Worm (Caenorhabditis elegans) whole organism, L4 larva: ENCODE results near the gene hpa-1.

ENCODE experiments used
- F10B5.3 ChIP-seq: sonication (generic microtip); optimal IDR thresholded peaks from 2 replicates; lab custom pipeline; 2016; ENCODE audit warnings: mild to moderate bottlenecking, missing genetic modification characterization, missing compliant biosample characterization
- F26F4.8 ChIP-seq: fragments of 200-800 bp; sonication (Bioruptor generic); conservative IDR thresholded peaks from 2 replicates; pipeline ENCODE4 v1.3.6; 2022; ENCODE audit warnings: missing genetic modification characterization, missing compliant biosample characterization
- F44E2.7 ChIP-seq: fragments of 200-800 bp; sonication (Bioruptor generic); IDR thresholded peaks from 2 replicates; pipeline ENCODE4 v2.1.2; 2022; ENCODE audit warnings: missing genetic modification characterization, missing compliant biosample characterization
- F49E8.2 ChIP-seq: sonication (generic microtip); optimal IDR thresholded peaks from 2 replicates; lab custom pipeline; 2016; ENCODE audit warnings: missing compliant biosample characterization, mild to moderate bottlenecking, missing genetic modification characterization, borderline replicate concordance
- Y105C5A.15 ChIP-seq: fragments of 200-800 bp; sonication (Bioruptor generic); IDR thresholded peaks from 2 replicates; pipeline ENCODE4 v1.3.6; 2022; ENCODE audit warnings: missing genetic modification characterization, missing compliant biosample characterization
- Y5F2A.4 ChIP-seq: fragments of 200-800 bp; sonication (Bioruptor generic); optimal IDR thresholded peaks from 2 replicates; lab custom pipeline; 2018; ENCODE audit warnings: mild to moderate bottlenecking, missing genetic modification characterization, missing compliant biosample characterization
- Y75B8A.6 ChIP-seq: fragments of 200-800 bp; sonication (Bioruptor generic); IDR thresholded peaks from 2 replicates; pipeline ENCODE4 v1.3.6; 2022; ENCODE audit warnings: missing genetic modification reagents, missing genetic modification characterization, missing compliant biosample characterization
- aha-1 ChIP-seq: fragments of 150-350 bp; peaks from one replicate; lab custom pipeline; 2014; ENCODE audit warnings: missing biosample characterization, missing genetic modification characterization
- ceh-32 ChIP-seq: sonication (generic microtip); optimal IDR thresholded peaks from 2 replicates; lab custom pipeline; 2016; ENCODE audit warnings: mild to moderate bottlenecking, missing genetic modification characterization, missing compliant biosample characterization; ENCODE audit not compliant: poor library complexity
- ceh-44 ChIP-seq: fragments of 200-800 bp; sonication (Bioruptor generic); IDR thresholded peaks from 2 replicates; pipeline ENCODE4 v1.3.6; 2022; ENCODE audit warnings: missing genetic modification reagents, missing genetic modification characterization, missing compliant biosample characterization
- ceh-62 ChIP-seq: sonication (generic microtip); optimal IDR thresholded peaks from 2 replicates; lab custom pipeline; 2017; ENCODE audit warnings: missing biosample characterization, missing genetic modification characterization
- ces-1 ChIP-seq: fragments of 150-350 bp; sonication (generic microtip); optimal IDR thresholded peaks from 4 replicates; lab custom pipeline; 2014; ENCODE audit warnings: missing biosample characterization, missing genetic modification reagents, missing genetic modification characterization
- ctbp-1 ChIP-seq: fragments of 200-800 bp; sonication (Bioruptor generic); IDR thresholded peaks from 2 replicates; pipeline ENCODE4 v1.3.6; 2022; ENCODE audit warnings: missing genetic modification reagents, missing genetic modification characterization, missing compliant biosample characterization
- daf-19 ChIP-seq: fragments of 200-800 bp; sonication (Bioruptor generic); conservative IDR thresholded peaks from 2 replicates; pipeline ENCODE4 v1.3.6; 2022; ENCODE audit warnings: missing genetic modification characterization, missing compliant biosample characterization
- daf-8 ChIP-seq: fragments of 200-800 bp; sonication (Bioruptor generic); IDR thresholded peaks from 2 replicates; pipeline ENCODE4 v1.3.6; 2022; ENCODE audit warnings: missing genetic modification characterization, missing compliant biosample characterization
- dmd-6 ChIP-seq: fragments of 200-800 bp; sonication (Bioruptor generic); IDR thresholded peaks from 2 replicates; pipeline ENCODE4 v1.3.6; 2022; ENCODE audit warnings: missing genetic modification reagents, missing genetic modification characterization, missing compliant biosample characterization
- dve-1 ChIP-seq: sonication (generic microtip); optimal IDR thresholded peaks from 2 replicates; lab custom pipeline; 2017; ENCODE audit warnings: antibody characterized with exemption, mild to moderate bottlenecking, missing genetic modification characterization, missing compliant biosample characterization; ENCODE audit not compliant: insufficient read depth
- egl-43 ChIP-seq: fragments of 200-800 bp; sonication (Bioruptor generic); IDR thresholded peaks from 2 replicates; pipeline ENCODE4 v1.3.6; 2022; ENCODE audit warnings: missing genetic modification reagents, missing genetic modification characterization, missing compliant biosample characterization
- fkh-10 ChIP-seq: fragments of 150-350 bp; optimal IDR thresholded peaks from 2 replicates; lab custom pipeline; 2014; ENCODE audit warnings: missing biosample characterization, missing genetic modification reagents, missing genetic modification characterization
- fos-1 ChIP-seq: fragments of 150-350 bp; optimal IDR thresholded peaks from 2 replicates; lab custom pipeline; 2014; ENCODE audit warnings: missing biosample characterization, missing genetic modification characterization
- gei-8 ChIP-seq: fragments of 200-800 bp; sonication (Bioruptor generic); optimal IDR thresholded peaks from 2 replicates; lab custom pipeline; 2018; ENCODE audit warnings: mild to moderate bottlenecking, missing genetic modification characterization, missing compliant biosample characterization
- hif-1 ChIP-seq, 2 experiments: sonication (generic microtip); optimal IDR thresholded peaks; 2 replicates each; lab custom pipeline; 2016 to 2017; ENCODE audit warnings: missing compliant biosample characterization in 2 of 2, missing genetic modification characterization in 2 of 2, missing genetic modification reagents in 2 of 2, missing genotype in 2 of 2, mild to moderate bottlenecking in 1 of 2
- hlh-30 ChIP-seq: sonication (generic microtip); optimal IDR thresholded peaks from 2 replicates; lab custom pipeline; 2017; ENCODE audit warnings: antibody characterized with exemption, mild to moderate bottlenecking, missing genetic modification characterization, missing compliant biosample characterization; ENCODE audit not compliant: insufficient read depth
- lim-7 ChIP-seq: fragments of 200-800 bp; sonication (Bioruptor generic); IDR thresholded peaks from 2 replicates; pipeline ENCODE4 v1.3.6; 2022; ENCODE audit warnings: missing genetic modification characterization, missing compliant biosample characterization
- lin-1 ChIP-seq: fragments of 200-800 bp; sonication (Bioruptor generic); IDR thresholded peaks from 2 replicates; pipeline ENCODE4 v1.3.6; 2022; ENCODE audit warnings: missing genetic modification reagents, missing genetic modification characterization, missing compliant biosample characterization
- lin-13 ChIP-seq: fragments of 150-350 bp; optimal IDR thresholded peaks from 2 replicates; lab custom pipeline; 2014; ENCODE audit warnings: missing biosample characterization, missing genetic modification reagents, missing genetic modification characterization
- lin-38 ChIP-seq: fragments of 200-800 bp; sonication (Bioruptor generic); IDR thresholded peaks from 2 replicates; pipeline ENCODE4 v1.3.6; 2022; ENCODE audit warnings: missing genetic modification reagents, missing genetic modification characterization, missing compliant biosample characterization
- lir-3 ChIP-seq: sonication (generic microtip); optimal IDR thresholded peaks from 2 replicates; lab custom pipeline; 2016; ENCODE audit warnings: mild to moderate bottlenecking, missing genetic modification characterization, missing compliant biosample characterization
- mep-1 ChIP-seq: fragments of 150-350 bp; sonication (generic microtip); optimal IDR thresholded peaks from 3 replicates; lab custom pipeline; 2014; ENCODE audit warnings: missing biosample characterization, missing genetic modification characterization
- nhr-10 ChIP-seq: fragments of 150-350 bp; optimal IDR thresholded peaks from 2 replicates; lab custom pipeline; 2014; ENCODE audit warnings: missing biosample characterization, missing genetic modification characterization
- nhr-102 ChIP-seq: sonication (generic microtip); optimal IDR thresholded peaks from 2 replicates; lab custom pipeline; 2016; ENCODE audit warnings: mild to moderate bottlenecking, missing genetic modification characterization, moderate library complexity, missing compliant biosample characterization
- nhr-111 ChIP-seq: fragments of 200-800 bp; sonication (Bioruptor generic); optimal IDR thresholded peaks from 2 replicates; lab custom pipeline; 2018; ENCODE audit warnings: mild to moderate bottlenecking, missing genetic modification characterization, missing compliant biosample characterization
- nhr-237 ChIP-seq: sonication (generic microtip); optimal IDR thresholded peaks from 2 replicates; lab custom pipeline; 2017; ENCODE audit warnings: missing biosample characterization, missing genetic modification characterization
- nhr-25 ChIP-seq: sonication (generic microtip); optimal IDR thresholded peaks from 2 replicates; lab custom pipeline; 2017; ENCODE audit warnings: missing genetic modification characterization, mild to moderate bottlenecking, missing compliant biosample characterization, antibody characterized with exemption, moderate library complexity, borderline replicate concordance; ENCODE audit not compliant: insufficient read depth
- nhr-28 ChIP-seq: fragments of 150-350 bp; optimal IDR thresholded peaks from 2 replicates; lab custom pipeline; 2014; ENCODE audit warnings: missing biosample characterization, missing genetic modification characterization
- nhr-48 ChIP-seq: sonication (generic microtip); optimal IDR thresholded peaks from 2 replicates; lab custom pipeline; 2016; ENCODE audit warnings: mild to moderate bottlenecking, missing genetic modification characterization, missing compliant biosample characterization
- nhr-76 ChIP-seq: fragments of 150-350 bp; optimal IDR thresholded peaks from 2 replicates; lab custom pipeline; 2014; ENCODE audit warnings: missing biosample characterization, missing genetic modification characterization
- rbr-2 ChIP-seq: sonication (generic microtip); optimal IDR thresholded peaks from 2 replicates; lab custom pipeline; 2016; ENCODE audit warnings: missing genotype, missing genetic modification characterization, missing compliant biosample characterization
- sdz-12 ChIP-seq: fragments of 200-800 bp; sonication (Bioruptor generic); optimal IDR thresholded peaks from 2 replicates; lab custom pipeline; 2018; ENCODE audit warnings: mild to moderate bottlenecking, missing genetic modification characterization, missing compliant biosample characterization
- skn-1 ChIP-seq: fragments of 150-350 bp; optimal IDR thresholded peaks from 2 replicates; lab custom pipeline; 2014; ENCODE audit warnings: missing biosample characterization, missing genetic modification characterization
- spr-1 ChIP-seq: sonication (generic microtip); optimal IDR thresholded peaks from 2 replicates; lab custom pipeline; 2016; ENCODE audit warnings: mild to moderate bottlenecking, missing genetic modification characterization, missing compliant biosample characterization
- spr-3 ChIP-seq: fragments of 200-800 bp; sonication (Bioruptor generic); optimal IDR thresholded peaks from 2 replicates; lab custom pipeline; 2018; ENCODE audit warnings: mild to moderate bottlenecking, missing genetic modification characterization, missing compliant biosample characterization
- tra-1 ChIP-seq: fragments of 200-800 bp; sonication (Bioruptor generic); IDR thresholded peaks from 2 replicates; pipeline ENCODE4 v1.3.6; 2022; ENCODE audit warnings: missing genetic modification reagents, missing genetic modification characterization, missing compliant biosample characterization
- unc-39 ChIP-seq: sonication (generic microtip); optimal IDR thresholded peaks from 2 replicates; lab custom pipeline; 2017; ENCODE audit warnings: missing biosample characterization, missing genetic modification characterization
- unc-62 ChIP-seq, 3 experiments: fragments of 150-350 bp in 1 of 3; sonication (generic microtip); optimal IDR thresholded peaks in 2 of 3; peaks in 1 of 3; 1 replicate in 1 of 3; 2 replicates in 2 of 3; lab custom pipeline; 2014 to 2017; ENCODE audit warnings: missing biosample characterization in 3 of 3, missing genetic modification characterization in 3 of 3, missing genetic modification reagents in 3 of 3, missing genotype in 1 of 3
- vab-7 ChIP-seq: fragments of 200-800 bp; sonication (Bioruptor generic); IDR thresholded peaks from 2 replicates; pipeline ENCODE4 v1.3.6; 2022; ENCODE audit warnings: missing genetic modification reagents, missing genetic modification characterization, missing compliant biosample characterization
- zag-1 ChIP-seq: fragments of 150-350 bp; optimal IDR thresholded peaks from 2 replicates; lab custom pipeline; 2014; ENCODE audit warnings: missing biosample characterization, missing genetic modification characterization
- zfp-2 ChIP-seq: sonication (generic microtip); optimal IDR thresholded peaks from 2 replicates; lab custom pipeline; 2016; ENCODE audit warnings: mild to moderate bottlenecking, missing genetic modification characterization, missing compliant biosample characterization
- zfp-3 ChIP-seq: fragments of 200-800 bp; sonication (Bioruptor generic); conservative IDR thresholded peaks from 2 replicates; pipeline ENCODE4 v1.3.6; 2022; ENCODE audit warnings: missing genetic modification reagents, missing genetic modification characterization, missing compliant biosample characterization
- zip-11 ChIP-seq: fragments of 200-800 bp; sonication (Bioruptor generic); IDR thresholded peaks from 2 replicates; pipeline ENCODE4 v1.3.6; 2022; ENCODE audit warnings: missing genetic modification characterization, missing compliant biosample characterization

hpa-1 gene

DNA sequence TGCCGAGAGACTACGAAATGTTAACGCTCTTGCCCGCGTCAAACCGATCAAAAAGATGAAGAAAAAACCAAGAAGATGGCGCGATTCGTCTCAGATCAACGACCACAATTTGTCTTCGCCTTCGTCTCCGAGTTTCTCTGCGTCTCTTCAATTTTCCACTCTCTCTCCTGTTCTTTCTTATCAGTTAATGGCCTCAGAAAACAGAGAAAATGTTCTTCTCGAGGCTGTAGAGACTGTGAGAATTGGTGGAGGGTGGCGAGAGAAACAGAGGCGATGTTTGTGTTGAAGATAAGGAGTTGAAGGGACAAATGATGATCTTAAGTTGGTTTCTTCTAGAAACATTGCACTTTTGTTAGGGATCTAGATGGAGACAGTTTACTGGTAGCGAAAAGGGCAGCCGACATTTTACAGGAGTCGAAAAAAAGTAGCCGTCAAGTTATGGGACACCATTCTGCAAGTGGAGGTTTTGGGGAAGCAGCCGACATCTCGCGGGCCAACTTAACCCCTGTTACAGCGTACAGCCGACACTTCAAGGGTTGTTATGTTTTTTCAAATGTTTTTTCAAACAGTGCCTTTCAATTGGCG lies 51.9 kb downstream of the hpa-1 start (continued):
- TF ChIP-seq F44E2.7 (GFP tag; lab: Robert Waterston, UW) (no peak), dmd-6 (GFP tag; lab: Robert Waterston, UW) (peak; percentile 100), lin-13 (GFP tag; lab: Kevin White, UChicago) (peak; percentile 78), lir-3 (tag; lab: Kevin White, UChicago) (no peak), unc-39 (tag; lab: Kevin White, UChicago) (no peak), ceh-62 (tag; lab: Kevin White, UChicago) (no peak), gei-8 (no peak), hlh-30 (tag; lab: Kevin White, UChicago) (peak; percentile 69), nhr-10 (tag; lab: Kevin White, UChicago) (peak; percentile 95), tra-1 (GFP tag; lab: Robert Waterston, UW) (no peak; the same call in none of the 2 replicates), nhr-237 (tag; lab: Kevin White, UChicago) (no peak), F49E8.2 (tag; lab: Kevin White, UChicago) (no peak), nhr-28 (tag; lab: Kevin White, UChicago) (peak; percentile 96), mep-1 (peak; percentile 78), hif-1 (tag; optimal IDR thresholded peaks at IDR 0.05; lab: Kevin White, UChicago) (no peak), nhr-111 (GFP tag; lab: Kevin White, UChicago) (no peak), nhr-102 (tag; lab: Kevin White, UChicago) (peak; percentile 89), Y5F2A.4 (GFP tag; lab: Kevin White, UChicago) (no peak), nhr-25 (tag; lab: Kevin White, UChicago) (peak; percentile 32), zfp-2 (tag; lab: Kevin White, UChicago) (no peak), egl-43 (no peak), dve-1 (tag; lab: Kevin White, UChicago) (peak; percentile 95), skn-1 (tag; lab: Kevin White, UChicago) (no peak), nhr-48 (peak; percentile 94), daf-8 (no peak), rbr-2 (tag; lab: Kevin White, UChicago) (peak; percentile 20), unc-62 (GFP tag; optimal IDR thresholded peaks at IDR 0.05 in 1 of 2; lab: Kevin White, UChicago) (peak in 1 of 2 experiments; percentile 73), unc-62 (tag; optimal IDR thresholded peaks at IDR 0.05; lab: Kevin White, UChicago) (no peak), spr-3 (GFP tag; lab: Kevin White, UChicago) (no peak), ceh-32 (no peak), lim-7 (GFP tag; lab: Robert Waterston, UW) (no peak), F10B5.3 (tag; lab: Kevin White, UChicago) (no peak), lin-38 (GFP tag; lab: Robert Waterston, UW) (no peak), Y105C5A.15 (GFP tag; lab: Robert Waterston, UW) (no peak), F26F4.8 (GFP tag; lab: Robert Waterston, UW) (no peak), sdz-12 (no peak), fos-1 (tag; lab: Kevin White, UChicago) (no peak), Y75B8A.6 (GFP tag; lab: Robert Waterston, UW) (no peak), aha-1 (tag; lab: Kevin White, UChicago) (no peak), zag-1 (tag; lab: Kevin White, UChicago) (no peak), fkh-10 (no peak), ceh-44 (GFP tag; lab: Robert Waterston, UW) (no peak), vab-7 (GFP tag; lab: Robert Waterston, UW) (no peak), ctbp-1 (GFP tag; lab: Robert Waterston, UW) (no peak), lin-1 (GFP tag; lab: Robert Waterston, UW) (peak; percentile 86; the same call in 1 of the 2 replicates), ces-1 (GFP tag; lab: Kevin White, UChicago) (no peak), zfp-3 (GFP tag; lab: Robert Waterston, UW) (no peak), zip-11 (GFP tag; lab: Robert Waterston, UW) (no peak), spr-1 (tag; lab: Kevin White, UChicago) (peak; percentile 27), nhr-76 (tag; lab: Kevin White, UChicago) (no peak), daf-19 (no peak)
